2 worm cellular contexts compared by ENCODE assay signal in the genomic region with DNA sequence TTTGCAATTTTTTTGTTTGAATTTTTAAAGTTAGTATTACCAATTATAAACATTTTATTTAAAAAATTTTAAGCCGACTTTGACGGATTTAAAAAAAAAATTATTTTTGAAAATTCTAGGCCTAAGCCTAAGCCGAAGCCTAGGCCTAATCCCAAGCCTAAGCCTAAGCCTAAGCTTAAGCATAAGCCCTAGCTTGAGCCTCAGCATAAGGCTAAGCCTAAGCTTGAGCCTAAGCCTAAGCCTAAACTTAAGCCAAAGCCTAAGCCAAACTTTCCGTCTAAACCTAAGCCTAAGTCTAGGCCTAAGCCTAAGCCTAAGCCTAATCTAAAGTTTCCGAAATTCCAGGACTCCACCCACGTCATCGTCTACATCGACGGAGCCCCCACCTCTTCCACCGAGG.
TF ChIP-seq lines count a peak whose summit lies in the region.

No protein-coding gene starts in this region.

TF ChIP-seq in whole organism, early embryonic, 17 proteins besides CTCF, POLR2A, EP300 and RAD21:
- TF ChIP-seq ets-7 (tag; optimal IDR thresholded peaks at IDR 0.05; lab: Kevin White, UChicago) (no peak), ceh-36 (tag; optimal IDR thresholded peaks at IDR 0.05; lab: Kevin White, UChicago) (peak; percentile 86)

TF ChIP-seq in whole organism, late embryonic, 69 proteins besides CTCF, POLR2A, EP300 and RAD21:
- TF ChIP-seq dve-1 (tag; optimal IDR thresholded peaks at IDR 0.05; lab: Kevin White, UChicago), result peak; percentile 66
- TF ChIP-seq K02D7.2 (tag; optimal IDR thresholded peaks at IDR 0.05; lab: Kevin White, UChicago), result no peak
TF ChIP-seq in whole organism, late embryonic: peak in this region for 1.
